Fruit fly (Drosophila melanogaster) whole organism, prepupa: Measurements from ENCODE around the gene CG13086.

Experiments
- Blimp-1 ChIP-seq: fragments of 200-800 bp; sonication (Bioruptor generic); optimal IDR thresholded peaks from 3 replicates; lab custom pipeline; 2017; ENCODE audit warnings: missing biosample characterization, missing genetic modification characterization, mild to moderate bottlenecking, moderate library complexity, missing genetic modification reagents
- CG10669 ChIP-seq: fragments of 200-800 bp; sonication (Bioruptor generic); optimal IDR thresholded peaks from 3 replicates; lab custom pipeline; 2018; ENCODE audit warnings: missing biosample characterization, mild to moderate bottlenecking, missing genetic modification characterization, moderate library complexity
- CG11294 ChIP-seq: fragments of 200-800 bp; sonication (Bioruptor generic); IDR thresholded peaks from 2 replicates; pipeline ENCODE4 v1.3.6; 2022; ENCODE audit warnings: missing biosample characterization, missing genetic modification characterization
- CG11902 ChIP-seq: fragments of 200-800 bp; sonication (Bioruptor generic); optimal IDR thresholded peaks from 3 replicates; lab custom pipeline; 2016; ENCODE audit warnings: missing biosample characterization, missing genetic modification characterization
- CG15336 ChIP-seq: fragments of 200-800 bp; sonication (Bioruptor generic); IDR thresholded peaks from 2 replicates; pipeline ENCODE4 v1.3.6; 2022; ENCODE audit warnings: missing biosample characterization, missing genetic modification characterization
- CG1621 ChIP-seq: fragments of 200-800 bp; sonication (Bioruptor generic); optimal IDR thresholded peaks from 3 replicates; lab custom pipeline; 2018; ENCODE audit warnings: missing biosample characterization, mild to moderate bottlenecking, missing genetic modification characterization
- CG16779 ChIP-seq: fragments of 200-800 bp; sonication (Bioruptor generic); optimal IDR thresholded peaks from 3 replicates; lab custom pipeline; 2017; ENCODE audit warnings: missing biosample characterization, mild to moderate bottlenecking, missing genetic modification characterization
- CG3032 ChIP-seq: fragments of 200-800 bp; optimal IDR thresholded peaks from 2 replicates; lab custom pipeline; 2019; ENCODE audit warnings: missing biosample characterization, mild to moderate bottlenecking, missing genetic modification characterization, moderate library complexity
- CG31627 ChIP-seq: fragments of 200-800 bp; sonication (Bioruptor generic); optimal IDR thresholded peaks from 3 replicates; lab custom pipeline; 2016; ENCODE audit warnings: missing biosample characterization, missing genetic modification characterization
- CG32006 ChIP-seq: fragments of 200-800 bp; sonication (Bioruptor generic); optimal IDR thresholded peaks from 3 replicates; lab custom pipeline; 2017; ENCODE audit warnings: missing biosample characterization, mild to moderate bottlenecking, missing genetic modification characterization
- CG3919 ChIP-seq: fragments of 200-800 bp; sonication (Bioruptor generic); optimal IDR thresholded peaks from 3 replicates; lab custom pipeline; 2016; ENCODE audit warnings: missing biosample characterization, missing genetic modification characterization
- CG6163 ChIP-seq: fragments of 200-800 bp; sonication (Bioruptor generic); IDR thresholded peaks from 3 replicates; pipeline ENCODE4 v1.3.6; 2022; ENCODE audit warnings: missing biosample characterization, missing genetic modification characterization
- CG6276 ChIP-seq: fragments of 200-800 bp; sonication (Bioruptor generic); optimal IDR thresholded peaks from 2 replicates; lab custom pipeline; 2017; ENCODE audit warnings: missing biosample characterization, mild to moderate bottlenecking, missing genetic modification characterization
- CG6792 ChIP-seq: fragments of 200-800 bp; sonication (Bioruptor generic); optimal IDR thresholded peaks from 3 replicates; lab custom pipeline; 2016; ENCODE audit warnings: missing biosample characterization, missing genetic modification characterization
- CG6808 ChIP-seq: fragments of 200-800 bp; sonication (Bioruptor generic); optimal IDR thresholded peaks from 3 replicates; lab custom pipeline; 2017; ENCODE audit warnings: missing biosample characterization, missing genetic modification characterization, mild to moderate bottlenecking, moderate library complexity, missing genetic modification reagents
- CG7368 ChIP-seq: fragments of 200-800 bp; sonication (Bioruptor generic); optimal IDR thresholded peaks from 3 replicates; lab custom pipeline; 2016; ENCODE audit warnings: missing biosample characterization, missing genetic modification characterization
- CG8119 ChIP-seq: fragments of 200-800 bp; sonication (Bioruptor generic); IDR thresholded peaks from 3 replicates; pipeline ENCODE4 v1.3.6; 2022; ENCODE audit warnings: missing biosample characterization, missing genetic modification characterization
- CG8632 ChIP-seq: fragments of 200-800 bp; sonication (Bioruptor generic); optimal IDR thresholded peaks from 3 replicates; lab custom pipeline; 2016; ENCODE audit warnings: missing biosample characterization, missing genetic modification characterization
- CG9139 ChIP-seq: fragments of 200-800 bp; sonication (Bioruptor generic); optimal IDR thresholded peaks from 3 replicates; lab custom pipeline; 2017; ENCODE audit warnings: missing biosample characterization, mild to moderate bottlenecking, missing genetic modification characterization
- Eip78C ChIP-seq: fragments of 200-800 bp; sonication (Bioruptor generic); peaks from one replicate; lab custom pipeline; 2016; ENCODE audit warnings: missing biosample characterization, missing genetic modification characterization
- Eip93F ChIP-seq: fragments of 200-800 bp; sonication (Bioruptor generic); optimal IDR thresholded peaks from 2 replicates; lab custom pipeline; 2016; ENCODE audit warnings: missing biosample characterization, mild to moderate bottlenecking, missing genetic modification characterization
- Ets21C ChIP-seq: fragments of 200-800 bp; sonication (Bioruptor generic); optimal IDR thresholded peaks from 3 replicates; lab custom pipeline; 2016; ENCODE audit warnings: missing biosample characterization, missing genetic modification characterization
- Ets96B ChIP-seq: fragments of 200-800 bp; optimal IDR thresholded peaks from 2 replicates; lab custom pipeline; 2019; ENCODE audit warnings: missing biosample characterization, mild to moderate bottlenecking, missing genetic modification characterization, moderate library complexity
- Gug ChIP-seq: fragments of 200-800 bp; sonication (Bioruptor generic); IDR thresholded peaks from 2 replicates; pipeline ENCODE4 v1.3.6; 2022; ENCODE audit warnings: missing biosample characterization, missing genetic modification characterization
- Hr38 ChIP-seq: sonication (Bioruptor generic); optimal IDR thresholded peaks from 2 replicates; lab custom pipeline; 2016; ENCODE audit warnings: missing biosample characterization, missing genetic modification characterization
- Hr39 ChIP-seq: fragments of 200-800 bp; sonication (Bioruptor generic); optimal IDR thresholded peaks from 2 replicates; lab custom pipeline; 2016; ENCODE audit warnings: missing biosample characterization, missing genetic modification characterization
- Hr4 ChIP-seq: fragments of 200-800 bp; sonication (Bioruptor generic); optimal IDR thresholded peaks from 3 replicates; lab custom pipeline; 2016; ENCODE audit warnings: missing biosample characterization, missing genetic modification characterization
- Lpt ChIP-seq: fragments of 200-800 bp; sonication (Bioruptor generic); optimal IDR thresholded peaks from 3 replicates; lab custom pipeline; 2016; ENCODE audit warnings: missing biosample characterization, missing genetic modification characterization
- Met ChIP-seq: fragments of 200-800 bp; sonication (Bioruptor generic); optimal IDR thresholded peaks from 3 replicates; lab custom pipeline; 2016; ENCODE audit warnings: missing biosample characterization, missing genetic modification characterization
- OdsH ChIP-seq: fragments of 200-800 bp; sonication (Bioruptor generic); optimal IDR thresholded peaks from 3 replicates; lab custom pipeline; 2016; ENCODE audit warnings: missing biosample characterization, missing genetic modification characterization
- Smox ChIP-seq: fragments of 200-800 bp; sonication (Bioruptor generic); optimal IDR thresholded peaks from 3 replicates; lab custom pipeline; 2016; ENCODE audit warnings: missing biosample characterization, missing genetic modification characterization
- Sox102F ChIP-seq: fragments of 200-800 bp; sonication (Bioruptor generic); optimal IDR thresholded peaks from 2 replicates; lab custom pipeline; 2016; ENCODE audit warnings: missing biosample characterization, mild to moderate bottlenecking, missing genetic modification characterization
- Sox14 ChIP-seq: fragments of 200-800 bp; sonication (Bioruptor generic); optimal IDR thresholded peaks from 3 replicates; lab custom pipeline; 2016; ENCODE audit warnings: missing biosample characterization, missing genetic modification characterization
- Sox15 ChIP-seq: fragments of 200-800 bp; sonication (Bioruptor generic); optimal IDR thresholded peaks from 3 replicates; lab custom pipeline; 2016; ENCODE audit warnings: missing biosample characterization, missing genetic modification characterization
- acj6 ChIP-seq: fragments of 200-800 bp; sonication (Bioruptor generic); optimal IDR thresholded peaks from 3 replicates; lab custom pipeline; 2016; ENCODE audit warnings: missing biosample characterization, missing genetic modification characterization
- dac ChIP-seq: fragments of 200-800 bp; sonication (Bioruptor generic); optimal IDR thresholded peaks from 2 replicates; lab custom pipeline; 2017; ENCODE audit warnings: missing biosample characterization, mild to moderate bottlenecking, missing genetic modification characterization
- dsx ChIP-seq: fragments of 200-800 bp; optimal IDR thresholded peaks from 3 replicates; lab custom pipeline; 2019; ENCODE audit warnings: missing biosample characterization, mild to moderate bottlenecking, missing genetic modification characterization, moderate library complexity; ENCODE audit not compliant: poor library complexity, severe bottlenecking
- eg ChIP-seq: fragments of 200-800 bp; sonication (Bioruptor generic); IDR thresholded peaks from 3 replicates; pipeline ENCODE4 v1.3.6; 2022; ENCODE audit warnings: missing biosample characterization, missing genetic modification characterization
- fkh ChIP-seq: fragments of 200-800 bp; sonication (Bioruptor generic); optimal IDR thresholded peaks from 3 replicates; lab custom pipeline; 2017; ENCODE audit warnings: missing biosample characterization, mild to moderate bottlenecking, missing genetic modification characterization, moderate library complexity
- lz ChIP-seq: fragments of 200-800 bp; sonication (Bioruptor generic); optimal IDR thresholded peaks from 3 replicates; lab custom pipeline; 2016; ENCODE audit warnings: missing biosample characterization, missing genetic modification characterization
- net ChIP-seq: fragments of 200-800 bp; sonication (Bioruptor generic); optimal IDR thresholded peaks from 3 replicates; lab custom pipeline; 2016; ENCODE audit warnings: missing biosample characterization, missing genetic modification characterization
- pdm3 ChIP-seq: fragments of 200-800 bp; sonication (Bioruptor generic); optimal IDR thresholded peaks from 3 replicates; lab custom pipeline; 2016; ENCODE audit warnings: missing biosample characterization, missing genetic modification characterization
- salr ChIP-seq, 2 experiments: fragments of 200-800 bp; sonication (Bioruptor generic); optimal IDR thresholded peaks; 3 replicates each; lab custom pipeline; 2016 to 2018; ENCODE audit warnings: missing biosample characterization in 2 of 2, missing genetic modification characterization in 2 of 2, mild to moderate bottlenecking in 1 of 2
- spab ChIP-seq: fragments of 200-800 bp; sonication (Bioruptor generic); optimal IDR thresholded peaks from 2 replicates; lab custom pipeline; 2017; ENCODE audit warnings: missing biosample characterization, mild to moderate bottlenecking, missing genetic modification characterization, missing genetic modification reagents
- ss ChIP-seq, 2 experiments: fragments of 200-800 bp; sonication (Bioruptor generic); optimal IDR thresholded peaks; 2 replicates in 1 of 2; 3 replicates in 1 of 2; lab custom pipeline; 2017 to 2018; ENCODE audit warnings: mild to moderate bottlenecking in 2 of 2, missing biosample characterization in 2 of 2, missing genetic modification characterization in 2 of 2, moderate library complexity in 1 of 2
- topi ChIP-seq: fragments of 200-800 bp; sonication (Bioruptor generic); optimal IDR thresholded peaks from 3 replicates; lab custom pipeline; 2016; ENCODE audit warnings: missing biosample characterization, missing genetic modification characterization
- vri ChIP-seq: fragments of 200-800 bp; sonication (Bioruptor generic); optimal IDR thresholded peaks from 3 replicates; lab custom pipeline; 2016; ENCODE audit warnings: missing biosample characterization, mild to moderate bottlenecking, missing genetic modification characterization

CG13086 gene

DNA sequence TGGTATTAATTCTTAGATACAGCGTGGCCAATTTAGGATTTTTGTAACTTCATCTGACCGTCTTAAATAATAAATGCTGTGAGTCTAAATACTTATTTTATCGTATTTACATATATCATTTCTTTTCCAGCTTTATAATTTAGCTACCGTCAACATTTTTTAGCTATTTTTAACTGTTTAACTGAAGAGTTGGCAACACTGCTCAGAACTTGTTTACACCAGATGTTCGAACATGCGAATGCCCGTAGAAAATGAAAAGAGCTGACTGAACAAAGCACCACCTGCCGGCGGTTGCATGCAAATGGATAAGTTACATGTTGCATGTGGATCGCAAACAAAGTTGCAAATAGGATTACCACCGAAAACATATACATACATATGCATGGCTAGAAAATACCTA is 645 bp upstream of the CG13086 start (continued):
- TF ChIP-seq net (GFP tag; lab: Kevin White, UChicago) (no peak), Sox15 (GFP tag; lab: Kevin White, UChicago) (no peak), dac (GFP tag; lab: Kevin White, UChicago) (no peak), ss (GFP tag; optimal IDR thresholded peaks at IDR 0.05; lab: Kevin White, UChicago) (no peak), lz (GFP tag; lab: Kevin White, UChicago) (no peak), topi (GFP tag; lab: Kevin White, UChicago) (no peak), eg (GFP tag; lab: Robert Waterston, UW) (0 out of 3 replicates have a peak, but pooled peaks have one; percentile 31), Eip93F (GFP tag; lab: Kevin White, UChicago) (no peak), CG10669 (GFP tag; lab: Kevin White, UChicago) (no peak), CG9139 (GFP tag; lab: Kevin White, UChicago) (no peak), Eip78C (GFP tag; lab: Kevin White, UChicago) (peak; percentile 70), Ets21C (GFP tag; lab: Kevin White, UChicago) (no peak), vri (GFP tag; lab: Kevin White, UChicago) (no peak), CG11902 (GFP tag; lab: Kevin White, UChicago) (no peak), CG6808 (peak; percentile 8), CG6276 (GFP tag; lab: Kevin White, UChicago) (no peak), CG3032 (no peak), Lpt (GFP tag; lab: Kevin White, UChicago) (no peak), Hr4 (peak; percentile 11), dsx (GFP tag; lab: Kevin White, UChicago) (peak; percentile 90), spab (GFP tag; lab: Kevin White, UChicago) (no peak), Hr39 (GFP tag; lab: Kevin White, UChicago) (no peak), CG16779 (tag; lab: Kevin White, UChicago) (no peak), CG6792 (no peak), Sox102F (GFP tag; lab: Kevin White, UChicago) (peak; percentile 41), acj6 (GFP tag; lab: Kevin White, UChicago) (no peak), Blimp-1 (no peak), fkh (peak; percentile 60), CG8632 (GFP tag; lab: Kevin White, UChicago) (no peak), Hr38 (GFP tag; lab: Kevin White, UChicago) (no peak), CG31627 (GFP tag; lab: Kevin White, UChicago) (peak; percentile 14), Gug (GFP tag; lab: Robert Waterston, UW) (no peak), CG6163 (GFP tag; lab: Robert Waterston, UW) (0 out of 3 replicates have a peak, but pooled peaks have one; percentile 6), Ets96B (tag; lab: Kevin White, UChicago) (no peak)

DNA sequence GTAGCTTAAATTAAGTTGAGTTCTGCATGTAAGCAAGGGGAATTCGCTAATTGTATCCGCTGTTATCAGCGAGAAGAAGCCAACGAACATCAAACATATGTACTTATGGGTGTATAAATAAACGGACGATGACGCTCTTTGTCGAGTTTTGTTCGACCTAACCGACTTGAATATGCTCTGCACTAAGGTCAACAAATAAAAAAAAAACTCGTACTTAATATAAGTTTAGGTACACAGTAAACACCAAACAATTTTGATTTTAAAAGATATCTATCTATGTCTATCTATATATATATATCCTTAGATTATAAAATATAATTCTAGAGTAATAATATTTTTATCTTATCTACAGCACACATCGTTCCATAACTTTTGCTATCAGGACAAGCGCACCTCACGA is 447 bp downstream of the CG13086 start:
- TF ChIP-seq pdm3 (peak; percentile 40), Eip78C (GFP tag; lab: Kevin White, UChicago) (peak; percentile 90), CG1621 (peak; percentile 20), Gug (GFP tag; lab: Robert Waterston, UW) (peak; percentile 46), Hr4 (peak; percentile 61), CG6808 (peak; percentile 63), salr (GFP tag; optimal IDR thresholded peaks at IDR 0.05; lab: Kevin White, UChicago) (peak; percentile 1 to 33), CG11902 (GFP tag; lab: Kevin White, UChicago) (peak; percentile 1), CG7368 (peak; percentile 41), lz (GFP tag; lab: Kevin White, UChicago) (peak; percentile 45), CG11294 (no peak), Sox102F (GFP tag; lab: Kevin White, UChicago) (peak; percentile 59), Eip93F (GFP tag; lab: Kevin White, UChicago) (no peak), spab (GFP tag; lab: Kevin White, UChicago) (peak; percentile 56), Met (GFP tag; lab: Kevin White, UChicago) (peak; percentile 54), Hr38 (GFP tag; lab: Kevin White, UChicago) (no peak), Ets96B (tag; lab: Kevin White, UChicago) (peak; percentile 38), CG9139 (GFP tag; lab: Kevin White, UChicago) (peak; percentile 14), CG8119 (GFP tag; lab: Robert Waterston, UW) (peak; percentile 35; the same call in 1 of the 3 replicates), vri (GFP tag; lab: Kevin White, UChicago) (peak; percentile 64), Sox15 (GFP tag; lab: Kevin White, UChicago) (peak; percentile 41), CG10669 (GFP tag; lab: Kevin White, UChicago) (peak; percentile 57), Sox14 (GFP tag; lab: Kevin White, UChicago) (peak; percentile 48), Ets21C (GFP tag; lab: Kevin White, UChicago) (no peak), OdsH (GFP tag; lab: Kevin White, UChicago) (peak; percentile 75), CG32006 (GFP tag; lab: Kevin White, UChicago) (peak; percentile 69), CG6792 (peak; percentile 49), Smox (peak; percentile 58), CG3919 (GFP tag; lab: Kevin White, UChicago) (peak; percentile 65), CG16779 (tag; lab: Kevin White, UChicago) (peak; percentile 30), dac (GFP tag; lab: Kevin White, UChicago) (no peak), CG15336 (peak; percentile 59)
